Fruit fly (Drosophila melanogaster) whole organism, wandering third instar larva: ENCODE measurements around the gene CG13032.

Experiments used
- Dfd ChIP-seq: fragments of >200 bp; optimal IDR thresholded peaks from 2 replicates; lab custom pipeline; 2017; ENCODE audit warnings: missing biosample characterization, missing genetic modification characterization
- Mio ChIP-seq: sonication (Bioruptor generic); optimal IDR thresholded peaks from 2 replicates; lab custom pipeline; 2016; ENCODE audit warnings: missing biosample characterization, missing genetic modification characterization
- OdsH ChIP-seq: fragments of 200-800 bp; sonication (Bioruptor generic); optimal IDR thresholded peaks from 2 replicates; lab custom pipeline; 2016; ENCODE audit warnings: missing biosample characterization, mild to moderate bottlenecking, missing genetic modification characterization
- Sp1 ChIP-seq: fragments of 200-800 bp; sonication (Bioruptor generic); optimal IDR thresholded peaks from 3 replicates; lab custom pipeline; 2019; ENCODE audit warnings: missing biosample characterization, mild to moderate bottlenecking, missing genetic modification characterization, moderate library complexity
- brk ChIP-seq: fragments of 200-800 bp; sonication (Bioruptor generic); optimal IDR thresholded peaks from 2 replicates; lab custom pipeline; 2016; ENCODE audit warnings: missing biosample characterization, mild to moderate bottlenecking, missing genetic modification characterization
- h ChIP-seq: fragments of 200-800 bp; sonication (Bioruptor generic); optimal IDR thresholded peaks from 3 replicates; lab custom pipeline; 2016; ENCODE audit warnings: missing biosample characterization, mild to moderate bottlenecking, missing genetic modification characterization
- pan ChIP-seq: fragments of >200 bp; optimal IDR thresholded peaks from 2 replicates; lab custom pipeline; 2017
- usp ChIP-seq: fragments of >200 bp; optimal IDR thresholded peaks from 2 replicates; lab custom pipeline; 2017; ENCODE audit warnings: missing biosample characterization, missing genetic modification characterization

DNA sequence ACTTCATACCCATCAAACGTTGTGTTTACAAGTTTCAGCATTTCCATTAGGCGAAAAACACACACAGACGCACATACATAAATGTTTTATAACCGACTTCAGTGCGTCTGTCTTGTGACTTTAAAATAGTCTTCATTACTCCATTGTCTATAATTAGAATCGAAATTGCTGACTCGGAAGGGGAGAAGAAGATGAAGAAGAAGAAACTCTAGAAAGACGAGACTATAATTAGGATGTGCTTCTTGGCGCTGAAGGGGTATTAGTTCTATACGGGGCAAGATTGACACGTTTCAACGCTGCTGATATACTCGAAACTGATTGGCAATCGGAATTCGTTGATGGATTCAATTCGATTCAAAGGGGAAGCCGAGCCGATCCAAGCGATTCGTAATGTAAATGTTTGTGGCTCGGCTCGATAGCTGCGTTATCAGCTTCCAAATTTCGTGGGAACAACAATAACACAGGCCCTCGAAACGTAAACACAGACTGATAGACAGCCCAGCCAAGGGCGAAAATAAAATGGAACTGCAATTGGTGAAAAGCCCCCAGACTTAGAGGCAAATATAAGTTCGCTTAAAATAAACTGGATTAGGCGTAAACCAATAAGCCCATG lies 35.1 kb downstream of the CG13032 start:
- TF ChIP-seq brk (GFP tag; lab: Kevin White, UChicago), result no peak
- TF ChIP-seq h, result no peak
- TF ChIP-seq Sp1 (GFP tag; lab: Kevin White, UChicago), result no peak
- TF ChIP-seq usp (GFP tag; lab: Kevin White, UChicago), result no peak
- TF ChIP-seq OdsH, result no peak
- TF ChIP-seq Mio (GFP tag; lab: Kevin White, UChicago), result no peak
- no peak for TF ChIP-seq Dfd (GFP tag; lab: Kevin White, UChicago)
- no peak for TF ChIP-seq pan (lab: Kevin White, UChicago)
